Worm (Caenorhabditis elegans): ENCODE measurements around the gene pho-13.

The pho-13 gene

DNA sequence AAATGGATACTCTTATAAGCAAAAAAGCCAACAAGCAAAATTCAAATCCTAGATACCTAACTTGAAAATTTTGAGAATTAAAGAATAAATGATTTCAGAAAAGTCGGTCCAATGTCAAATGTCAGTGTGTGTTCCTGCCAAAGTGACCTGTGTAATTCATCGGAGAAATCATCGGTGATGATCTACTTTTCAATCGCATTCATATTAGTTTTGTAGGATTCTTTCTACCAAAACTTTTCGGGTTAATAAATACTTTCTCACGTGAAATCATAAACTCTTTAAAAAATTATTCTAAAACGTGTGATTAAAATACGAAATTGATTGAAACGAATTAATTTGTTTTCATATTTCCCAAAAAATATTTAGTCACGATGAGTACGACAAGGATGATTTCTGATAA is 32.2 kb upstream of the pho-13 start, which contains the start of gene F46C5.7:
Gene F46C5.7 (plus strand): TSS at position 301 of the 400 bp plus-strand sequence.
- TF ChIP-seq aly-2 (tag; optimal IDR thresholded peaks at IDR 0.05) (no peak), nhr-77 (tag; optimal IDR thresholded peaks at IDR 0.05) (no peak), snpc-4 (tag; optimal IDR thresholded peaks at IDR 0.05) (no peak), nhr-12 (tag; optimal IDR thresholded peaks at IDR 0.05) (no peak), C34F6.9 (tag; optimal IDR thresholded peaks at IDR 0.05) (no peak), ceh-82 (tag; optimal IDR thresholded peaks at IDR 0.05) (no peak), skn-1 (tag; optimal IDR thresholded peaks at IDR 0.05) (no peak), mdl-1 (tag; optimal IDR thresholded peaks at IDR 0.05) (no peak), sem-4 (tag; optimal IDR thresholded peaks at IDR 0.05) (no peak), lin-11 (tag; optimal IDR thresholded peaks at IDR 0.05) (no peak), zag-1 (tag; optimal IDR thresholded peaks at IDR 0.05) (no peak), nhr-129 (tag; optimal IDR thresholded peaks at IDR 0.05) (no peak), egl-27 (tag; optimal IDR thresholded peaks at IDR 0.05) (no peak), unc-39 (tag; optimal IDR thresholded peaks at IDR 0.05) (no peak), nhr-6 (tag; optimal IDR thresholded peaks at IDR 0.05) (no peak), nhr-25 (tag; optimal IDR thresholded peaks at IDR 0.05) (no peak), peb-1 (tag; optimal IDR thresholded peaks at IDR 0.05) (no peak), ama-1 (optimal IDR thresholded peaks at IDR 0.05) (no peak)

DNA sequence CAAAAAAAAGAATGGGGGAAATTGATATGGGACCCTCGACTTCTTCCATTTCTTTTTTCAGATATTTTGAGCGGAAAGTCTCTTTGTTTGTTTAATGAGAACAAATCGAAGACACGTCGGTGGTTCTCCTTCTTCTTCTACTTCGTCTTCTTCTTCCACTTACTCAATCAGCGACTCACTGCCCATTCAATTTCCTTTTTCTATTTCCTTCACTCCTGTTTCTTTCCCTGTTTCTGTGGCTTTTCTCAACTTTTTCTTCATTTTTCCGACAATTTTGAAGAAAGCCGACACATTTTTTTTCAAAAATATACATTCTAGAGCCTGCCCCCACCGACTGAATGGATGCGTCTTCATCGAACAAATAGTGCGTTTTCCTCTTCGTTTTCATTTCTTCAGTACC is 29.0 kb upstream of the pho-13 start, which contains the start of gene F46C5.4:
Gene F46C5.4 (plus strand): TSS at position 222 of the 400 bp plus-strand sequence.
- TF ChIP-seq sem-4 (tag; optimal IDR thresholded peaks at IDR 0.05) (no peak), ztf-11 (tag; optimal IDR thresholded peaks at IDR 0.05) (no peak), peb-1 (tag; optimal IDR thresholded peaks at IDR 0.05) (no peak), nhr-129 (tag; optimal IDR thresholded peaks at IDR 0.05) (no peak), ama-1 (optimal IDR thresholded peaks at IDR 0.05) (no peak), elt-1 (tag; optimal IDR thresholded peaks at IDR 0.05) (no peak), fos-1 (tag; optimal IDR thresholded peaks at IDR 0.05) (no peak), R02D3.7 (tag; optimal IDR thresholded peaks at IDR 0.05) (no peak), crh-2 (tag; optimal IDR thresholded peaks at IDR 0.05) (no peak), nhr-12 (tag; optimal IDR thresholded peaks at IDR 0.05) (no peak), mbf-1 (tag; optimal IDR thresholded peaks at IDR 0.05) (no peak), ceh-16 (tag; optimal IDR thresholded peaks at IDR 0.05) (no peak), nhr-23 (tag; optimal IDR thresholded peaks at IDR 0.05) (no peak), aly-2 (tag; optimal IDR thresholded peaks at IDR 0.05) (no peak), sma-3 (GFP tag; optimal IDR thresholded peaks at IDR 0.05) (no peak), dmd-4 (tag; optimal IDR thresholded peaks at IDR 0.05) (no peak), alr-1 (tag; optimal IDR thresholded peaks at IDR 0.05) (no peak), egl-27 (tag; optimal IDR thresholded peaks at IDR 0.05) (no peak), nhr-6 (tag; optimal IDR thresholded peaks at IDR 0.05) (no peak), unc-62 (GFP tag; optimal IDR thresholded peaks at IDR 0.05) (no peak)

DNA sequence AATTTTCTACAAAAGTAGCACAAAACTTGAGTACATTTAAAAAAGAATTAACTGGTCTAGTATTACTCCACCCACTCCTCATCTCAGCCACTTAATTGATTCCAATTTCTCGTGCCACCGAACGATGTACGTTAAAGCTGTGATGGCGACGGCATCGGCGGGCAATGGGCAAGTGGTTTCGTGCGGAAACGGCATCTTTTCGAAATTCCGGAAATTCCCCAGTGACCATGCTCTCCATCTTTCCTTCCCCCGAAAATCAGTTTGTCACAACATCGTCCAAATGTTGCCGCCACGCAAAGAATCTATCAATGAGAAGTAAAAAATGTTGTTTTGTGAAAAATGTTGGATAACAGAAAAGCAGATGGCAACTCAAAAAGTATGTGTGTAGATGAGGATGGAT is 26.1 kb upstream of the pho-13 start:
- TF ChIP-seq ztf-11 (tag; optimal IDR thresholded peaks at IDR 0.05) (no peak), lin-39 (tag; optimal IDR thresholded peaks at IDR 0.05) (no peak), sma-9 (GFP tag; optimal IDR thresholded peaks at IDR 0.05) (no peak), sma-9 (tag; optimal IDR thresholded peaks at IDR 0.05) (no peak), nhr-129 (tag; optimal IDR thresholded peaks at IDR 0.05) (no peak), skn-1 (tag; optimal IDR thresholded peaks at IDR 0.05) (no peak), mbf-1 (tag; optimal IDR thresholded peaks at IDR 0.05) (no peak), sem-4 (tag; optimal IDR thresholded peaks at IDR 0.05) (no peak), nhr-6 (tag; optimal IDR thresholded peaks at IDR 0.05) (no peak), R02D3.7 (tag; optimal IDR thresholded peaks at IDR 0.05) (no peak), ZK546.5 (tag; optimal IDR thresholded peaks at IDR 0.05) (no peak), crh-2 (tag; optimal IDR thresholded peaks at IDR 0.05) (no peak), elt-1 (tag; optimal IDR thresholded peaks at IDR 0.05) (no peak)

DNA sequence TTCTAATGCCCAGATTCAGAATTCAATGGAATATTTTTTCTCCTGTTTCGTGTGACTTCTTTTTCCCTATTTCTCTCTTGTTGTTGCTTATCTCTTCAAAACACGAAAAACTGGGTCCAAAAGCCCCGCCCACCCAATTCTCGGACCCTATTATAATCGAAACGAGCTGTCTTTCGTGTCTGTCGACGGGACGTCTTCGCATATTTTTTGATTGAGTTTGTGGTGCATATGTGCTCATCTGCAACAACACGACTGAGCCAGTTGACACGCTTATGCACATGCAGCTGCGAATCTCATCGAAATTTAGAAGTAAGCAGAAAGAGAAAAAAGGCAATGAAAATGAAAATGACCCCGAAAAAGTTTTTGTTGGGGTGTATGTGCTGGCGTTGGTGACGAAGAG is 24.1 kb upstream of the pho-13 start:
- no peak for TF ChIP-seq blmp-1 (tag; optimal IDR thresholded peaks at IDR 0.05; ENCODE audit: insufficient read depth)
- no peak for TF ChIP-seq alr-1 (tag; optimal IDR thresholded peaks at IDR 0.05)
- TF ChIP-seq ZK546.5 (tag; optimal IDR thresholded peaks at IDR 0.05): no peak
- TF ChIP-seq lin-11 (tag; optimal IDR thresholded peaks at IDR 0.05): no peak
- no peak for TF ChIP-seq nhr-129 (tag; optimal IDR thresholded peaks at IDR 0.05)
- TF ChIP-seq C34F6.9 (tag; optimal IDR thresholded peaks at IDR 0.05): no peak
- TF ChIP-seq nhr-6 (tag; optimal IDR thresholded peaks at IDR 0.05): no peak
- no peak for TF ChIP-seq unc-39 (tag; optimal IDR thresholded peaks at IDR 0.05)
- no peak for TF ChIP-seq snpc-4 (tag; optimal IDR thresholded peaks at IDR 0.05)
- TF ChIP-seq elt-3 (tag; optimal IDR thresholded peaks at IDR 0.05): no peak
- TF ChIP-seq nhr-21 (tag; optimal IDR thresholded peaks at IDR 0.05): no peak
- TF ChIP-seq F13H6.1 (tag; optimal IDR thresholded peaks at IDR 0.05): no peak
- TF ChIP-seq skn-1 (tag; optimal IDR thresholded peaks at IDR 0.05): no peak
- no peak for TF ChIP-seq fos-1 (tag; optimal IDR thresholded peaks at IDR 0.05)
- TF ChIP-seq nhr-237 (tag; optimal IDR thresholded peaks at IDR 0.05): no peak
- TF ChIP-seq ama-1 (optimal IDR thresholded peaks at IDR 0.05): no peak
- no peak for TF ChIP-seq ceh-16 (tag; optimal IDR thresholded peaks at IDR 0.05)

Data from whole organism, L2 larva.